Fruit fly (Drosophila melanogaster): ENCODE data around the gene CG3108.
A peak's percentile ranks its signal among the peaks of the same experiment; 100 is the strongest.

The CG3108 gene

dm6 chrX:5783260-5784040 lies 2.0 kb upstream of the CG3108 start (continued):
- TF ChIP-seq Asciz (GFP tag; optimal IDR thresholded peaks at IDR 0.05) = peak; percentile 54
- TF ChIP-seq CG31441 (GFP tag; IDR thresholded peaks at IDR 0.05) = peak; percentile 70
- no peak for TF ChIP-seq CG13287 (GFP tag; IDR thresholded peaks at IDR 0.05; ENCODE audit: partially characterized antibody)
- peak; percentile 34 for TF ChIP-seq lab (GFP tag; optimal IDR thresholded peaks at IDR 0.05)
- TF ChIP-seq stc (GFP tag; IDR thresholded peaks at IDR 0.05) = no peak
- TF ChIP-seq hkb (optimal IDR thresholded peaks at IDR 0.05) = no peak
- TF ChIP-seq hkb (GFP tag; IDR thresholded peaks at IDR 0.05) = peak; percentile 51; the same call in 1 of the 2 replicates
- TF ChIP-seq CG8388 (GFP tag; optimal IDR thresholded peaks at IDR 0.05) = peak; percentile 50
- TF ChIP-seq CG5245 (GFP tag; optimal IDR thresholded peaks at IDR 0.05) = no peak
- no peak for TF ChIP-seq CG9609 (GFP tag; optimal IDR thresholded peaks at IDR 0.05)
- no peak for TF ChIP-seq Hmr (GFP tag; optimal IDR thresholded peaks at IDR 0.05)
- TF ChIP-seq slp2 (GFP tag; optimal IDR thresholded peaks at IDR 0.05) = no peak
- TF ChIP-seq ssp (GFP tag; IDR thresholded peaks at IDR 0.05) = peak; percentile 27; the same call in 1 of the 2 replicates
- TF ChIP-seq CG17612 (GFP tag; IDR thresholded peaks at IDR 0.05) = no peak
- TF ChIP-seq Ptx1 (GFP tag; IDR thresholded peaks at IDR 0.05) = peak; percentile 49
- no peak for TF ChIP-seq CG7745 (tag; optimal IDR thresholded peaks at IDR 0.05)
- no peak; the same call in 1 of the 2 replicates for TF ChIP-seq CG10366 (GFP tag; IDR thresholded peaks at IDR 0.05)
- TF ChIP-seq Scr (GFP tag; IDR thresholded peaks at IDR 0.05; ENCODE audit: partially characterized antibody) = no peak
- TF ChIP-seq CG10979 (tag; optimal IDR thresholded peaks at IDR 0.05) = peak; percentile 63
- peak; percentile 61 for TF ChIP-seq oc (tag; optimal IDR thresholded peaks at IDR 0.05)
- no peak for TF ChIP-seq cwo (GFP tag; optimal IDR thresholded peaks at IDR 0.05)
- peak; percentile 57; the same call in 1 of the 3 replicates for TF ChIP-seq CG17361 (GFP tag; IDR thresholded peaks at IDR 0.05)
- TF ChIP-seq gem (tag; optimal IDR thresholded peaks at IDR 0.05) = peak; percentile 69
- TF ChIP-seq unpg (GFP tag; optimal IDR thresholded peaks at IDR 0.05) = peak; percentile 61
- peak; percentile 10 for TF ChIP-seq lilli (GFP tag; optimal IDR thresholded peaks at IDR 0.05)
- peak in 1 of 2 experiments; percentile 53 for TF ChIP-seq Hr51 (GFP tag; optimal IDR thresholded peaks at IDR 0.05)
- peak; percentile 52; the same call in 1 of the 2 replicates for TF ChIP-seq vvl (GFP tag; IDR thresholded peaks at IDR 0.05)
- peak; percentile 21; the same call in 1 of the 2 replicates for TF ChIP-seq Rx (GFP tag; IDR thresholded peaks at IDR 0.05)
- TF ChIP-seq CG30431 (GFP tag; optimal IDR thresholded peaks at IDR 0.05) = no peak
- TF ChIP-seq pfk (GFP tag; optimal IDR thresholded peaks at IDR 0.05) = no peak
- peak; percentile 6 for TF ChIP-seq CG1233 (GFP tag; optimal IDR thresholded peaks at IDR 0.05)
- TF ChIP-seq CG13424 (tag; optimal IDR thresholded peaks at IDR 0.05) = peak; percentile 47
- peak; percentile 20 for TF ChIP-seq Abd-B (GFP tag; optimal IDR thresholded peaks at IDR 0.05)
- TF ChIP-seq ken (GFP tag; IDR thresholded peaks at IDR 0.05) = peak; percentile 64; the same call in 2 of the 3 replicates
- peak; percentile 1 for TF ChIP-seq CG15601 (tag; optimal IDR thresholded peaks at IDR 0.05)
- TF ChIP-seq Gsc (GFP tag; IDR thresholded peaks at IDR 0.05) = no peak
- no peak for TF ChIP-seq Hey (tag; optimal IDR thresholded peaks at IDR 0.05)
- TF ChIP-seq Atf6 (GFP tag; IDR thresholded peaks at IDR 0.05) = no peak
- no peak for TF ChIP-seq fd102C (GFP tag; optimal IDR thresholded peaks at IDR 0.05)
- TF ChIP-seq Aef1 (GFP tag; IDR thresholded peaks at IDR 0.05) = no peak
- peak; percentile 17 for TF ChIP-seq CG4424 (GFP tag; optimal IDR thresholded peaks at IDR 0.05)
- peak; percentile 22 for TF ChIP-seq CG12071 (GFP tag; optimal IDR thresholded peaks at IDR 0.05)
- TF ChIP-seq pho (GFP tag; optimal IDR thresholded peaks at IDR 0.05) = no peak
- TF ChIP-seq CG31365 (tag; optimal IDR thresholded peaks at IDR 0.05) = no peak
- peak; percentile 57 for TF ChIP-seq nmo (GFP tag; optimal IDR thresholded peaks at IDR 0.05)
- no peak for TF ChIP-seq CG3163 (GFP tag; optimal IDR thresholded peaks at IDR 0.05)
- TF ChIP-seq pnt (GFP tag; optimal IDR thresholded peaks at IDR 0.05) = peak; percentile 22
- TF ChIP-seq cad (GFP tag; optimal IDR thresholded peaks at IDR 0.05) = no peak
- no peak for TF ChIP-seq Hmx (GFP tag; optimal IDR thresholded peaks at IDR 0.05)

Data from whole organism, embryonic.